Fruit fly (Drosophila melanogaster): ENCODE results near the gene CG11267.
A peak's percentile ranks its signal among the peaks of the same experiment; 100 is the strongest.

CG11267 gene

DNA sequence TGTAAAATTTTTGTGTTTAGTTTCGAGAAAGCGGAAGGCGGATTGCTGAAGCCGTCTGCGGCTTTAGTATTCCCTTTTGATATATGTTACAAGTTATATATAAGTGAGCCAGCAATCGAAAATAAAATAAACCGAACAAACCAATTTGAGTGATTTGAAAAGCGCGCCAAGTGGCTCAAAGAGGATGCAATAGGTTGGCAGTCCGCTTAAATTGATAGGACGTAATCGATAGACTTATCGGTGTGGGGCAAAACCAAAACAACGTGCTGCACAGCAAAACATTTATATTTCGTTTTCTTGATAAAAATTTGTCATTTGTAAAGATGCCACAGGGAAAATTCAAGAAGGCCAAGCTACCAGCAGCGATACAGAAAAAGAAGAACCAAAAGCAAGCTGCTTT, 30.9 kb downstream of the CG11267 start, which contains the start of gene CG11279:
Gene CG11279 (plus strand): TSS at position 220 of the 400 bp plus-strand sequence.
- TF ChIP-seq CG17801 (GFP tag; optimal IDR thresholded peaks at IDR 0.05; ENCODE audit: partially characterized antibody), result peak; percentile 16

DNA sequence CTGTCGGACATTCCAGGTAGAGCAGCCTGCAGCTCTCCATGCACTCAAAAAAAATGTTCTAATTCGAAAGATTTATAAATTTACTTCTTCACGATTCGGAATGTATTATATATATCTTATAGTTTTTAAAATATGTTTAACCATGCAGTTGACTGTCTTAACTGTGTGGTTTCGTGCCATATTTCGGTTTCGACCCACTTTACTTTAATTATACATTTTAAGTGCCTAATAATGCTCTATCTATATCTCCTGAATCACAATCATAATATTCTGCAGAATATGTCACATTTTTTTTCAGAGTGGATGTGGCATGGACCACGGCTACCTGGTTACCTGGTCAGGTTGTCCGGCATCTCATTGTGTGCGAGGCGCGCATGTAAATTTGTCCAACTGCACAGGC, 33.8 kb downstream of the CG11267 start:
- no peak for TF ChIP-seq CG17801 (GFP tag; optimal IDR thresholded peaks at IDR 0.05; ENCODE audit: partially characterized antibody)

DNA sequence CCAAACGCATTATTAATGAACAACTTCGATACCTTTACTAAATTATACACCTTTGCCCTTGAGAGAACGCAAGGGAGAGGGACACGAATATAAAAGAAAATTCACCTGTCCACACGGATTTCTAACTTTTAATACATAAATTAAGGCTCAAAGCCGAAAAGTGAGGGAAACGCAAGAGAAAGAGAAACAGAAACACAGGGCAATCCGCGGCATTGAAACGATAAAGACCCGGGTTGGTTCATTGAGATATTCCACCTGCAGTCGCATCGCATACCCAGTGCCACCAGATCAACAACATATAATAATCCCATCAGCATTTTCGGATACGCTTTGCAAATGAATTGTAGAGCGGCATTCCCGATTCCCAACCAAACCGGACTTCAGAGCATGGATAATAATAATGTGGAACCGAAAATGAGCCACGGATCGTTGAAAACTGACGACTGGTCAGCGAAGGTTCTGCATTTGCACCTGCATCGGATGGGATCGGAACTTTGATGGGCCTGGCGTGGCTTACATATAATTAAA, 34.9 kb downstream of the CG11267 start:
- no peak for TF ChIP-seq CG17801 (GFP tag; optimal IDR thresholded peaks at IDR 0.05; ENCODE audit: partially characterized antibody)

DNA sequence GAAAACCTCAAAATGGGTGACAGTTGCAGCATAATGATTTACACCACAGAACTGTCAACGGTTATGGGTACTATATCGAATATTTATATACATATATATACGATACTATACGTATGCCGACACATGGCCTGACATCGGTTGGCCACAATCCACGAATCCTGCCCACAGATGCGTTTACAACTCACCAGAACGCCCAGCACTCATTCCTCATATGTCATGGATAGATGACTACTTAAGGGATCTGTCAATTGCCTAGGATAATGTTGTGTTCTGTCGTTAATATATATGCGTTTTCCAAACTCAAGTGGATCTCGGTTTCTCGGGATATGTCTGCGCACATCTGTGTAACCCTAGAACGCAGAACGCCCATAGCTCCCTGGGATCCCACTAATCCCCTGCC, 42.6 kb downstream of the CG11267 start:
- TF ChIP-seq CG17801 (GFP tag; optimal IDR thresholded peaks at IDR 0.05; ENCODE audit: partially characterized antibody), result no peak

DNA sequence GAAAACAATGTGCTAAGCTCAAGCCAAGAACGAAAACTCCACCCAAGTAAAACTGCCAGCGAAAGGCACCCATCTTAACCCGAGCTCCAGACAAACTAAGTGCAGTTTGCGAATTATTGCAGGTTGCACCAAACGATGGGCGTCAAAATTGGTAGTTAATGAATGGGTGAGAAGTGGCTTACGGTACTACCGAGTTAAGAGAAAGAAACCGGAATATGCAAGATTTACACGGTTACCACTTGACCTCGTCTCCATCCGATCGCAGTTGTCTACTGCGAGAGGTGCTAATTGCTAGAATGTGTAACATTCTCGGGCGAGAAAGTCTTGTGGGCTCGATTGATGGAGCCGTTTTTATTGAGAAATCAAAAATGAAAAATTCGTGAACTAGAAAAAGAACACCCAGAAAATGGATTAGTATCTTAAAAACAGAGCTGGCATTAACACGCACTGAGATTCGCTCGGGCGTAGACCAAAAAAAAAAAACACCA, 45.5 kb downstream of the CG11267 start, which contains the start of the genes CG14115 and CG34428:
Gene CG14115 (minus strand): TSS at position 101 of the 488 bp plus-strand sequence.
Gene CG34428 (plus strand): TSS at position 438 of the 488 bp plus-strand sequence.
- TF ChIP-seq CG17801 (GFP tag; optimal IDR thresholded peaks at IDR 0.05; ENCODE audit: partially characterized antibody), result no peak

DNA sequence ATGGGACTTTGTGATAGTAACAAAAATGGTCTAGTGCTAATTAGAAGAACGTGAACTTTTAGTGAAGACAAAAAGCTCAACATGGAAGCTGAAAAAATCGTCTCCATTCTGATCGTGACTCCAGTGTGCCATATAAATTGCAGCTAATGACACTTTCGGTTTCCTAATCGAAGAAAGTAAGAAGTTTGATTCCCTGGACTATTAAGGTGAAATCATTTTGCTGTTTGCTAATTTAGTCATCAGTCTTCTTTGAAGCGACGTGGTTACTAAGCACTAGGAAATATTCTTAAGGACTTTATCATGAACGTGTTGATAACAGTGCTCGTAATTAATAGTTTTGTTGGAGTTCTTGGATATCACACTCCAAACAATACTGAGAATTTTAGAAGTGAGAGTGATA, 46.9 kb downstream of the CG11267 start, which contains the start of gene CG34429:
Gene CG34429 (plus strand): TSS at position 301 of the 400 bp plus-strand sequence.
- TF ChIP-seq CG17801 (GFP tag; optimal IDR thresholded peaks at IDR 0.05; ENCODE audit: partially characterized antibody), result no peak

DNA sequence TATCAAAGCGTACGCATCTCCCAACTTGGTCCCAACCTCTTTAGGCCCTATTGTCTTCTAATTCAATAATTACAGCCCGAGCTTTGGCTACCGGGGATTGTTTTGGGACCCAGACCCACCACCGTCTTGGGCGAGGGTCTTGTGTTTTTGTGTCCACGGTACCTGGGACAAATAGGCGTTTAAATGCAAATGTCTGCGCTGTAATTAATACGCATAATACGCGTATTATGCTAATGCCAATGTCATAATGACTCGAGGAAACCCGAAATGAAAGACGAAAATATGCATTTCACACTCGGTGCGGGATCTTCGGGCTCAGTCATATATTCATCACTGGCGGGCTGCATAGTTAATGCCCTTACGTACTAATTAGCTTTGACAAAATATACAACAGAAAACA, 48.5 kb downstream of the CG11267 start:
- TF ChIP-seq CG17801 (GFP tag; optimal IDR thresholded peaks at IDR 0.05; ENCODE audit: partially characterized antibody), result no peak

DNA sequence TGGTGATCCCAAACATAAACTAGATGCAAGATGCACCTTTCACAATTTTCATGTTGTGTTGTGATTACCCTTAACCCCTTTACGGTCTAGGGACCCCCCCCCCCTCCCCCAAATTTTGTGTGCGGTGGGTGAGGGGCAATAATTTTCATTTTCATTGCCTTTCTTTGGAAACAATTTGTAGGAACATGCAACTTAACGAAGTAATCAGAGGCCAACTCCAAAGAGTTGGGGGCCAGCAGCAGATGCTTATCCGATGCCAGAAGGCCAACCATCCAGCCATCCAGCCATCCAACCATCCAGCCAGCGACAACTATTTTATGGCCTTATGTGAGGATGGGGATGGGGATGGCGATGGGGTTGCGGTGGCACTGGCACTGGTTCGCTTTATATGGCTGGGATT, 49.1 kb downstream of the CG11267 start:
- TF ChIP-seq CG17801 (GFP tag; optimal IDR thresholded peaks at IDR 0.05; ENCODE audit: partially characterized antibody), result no peak

DNA sequence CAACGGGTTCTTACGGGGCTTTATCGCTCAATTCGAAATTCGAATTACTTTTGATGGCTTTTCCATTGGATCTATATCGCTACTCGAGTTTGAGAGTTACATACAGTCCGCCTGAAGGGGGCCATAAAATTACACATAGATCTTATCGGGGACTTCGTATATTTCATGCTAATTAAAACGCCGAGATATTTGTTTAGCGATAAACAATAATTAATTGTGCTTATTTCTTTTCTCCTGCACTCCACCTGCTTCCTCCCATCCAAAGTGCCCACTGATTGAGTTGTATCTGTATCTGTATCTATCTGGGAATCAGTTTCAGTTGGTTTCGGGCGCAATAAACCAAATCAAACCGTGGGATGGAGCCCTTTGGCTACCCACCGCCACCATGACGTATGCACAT, 49.8 kb downstream of the CG11267 start:
- TF ChIP-seq CG17801 (GFP tag; optimal IDR thresholded peaks at IDR 0.05; ENCODE audit: partially characterized antibody), result no peak

DNA sequence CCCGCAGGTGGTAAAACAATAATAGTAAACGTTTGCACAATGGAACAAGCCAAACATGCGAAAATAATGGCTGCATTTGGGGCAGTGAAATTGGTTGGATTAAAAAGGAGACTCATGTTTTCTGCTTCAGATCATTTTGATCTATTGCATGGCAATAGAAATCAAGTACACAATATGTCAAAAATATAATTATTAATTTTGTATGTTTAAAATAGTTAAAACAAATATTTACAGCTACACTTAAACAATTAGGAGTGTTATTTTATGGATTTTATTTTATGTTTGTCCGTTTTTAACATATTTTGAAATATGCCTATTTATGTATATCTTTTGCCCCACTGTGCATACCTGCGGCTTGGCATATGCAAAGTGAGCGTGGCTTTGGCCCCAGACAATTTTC, 50.4 kb downstream of the CG11267 start:
- no peak for TF ChIP-seq CG17801 (GFP tag; optimal IDR thresholded peaks at IDR 0.05; ENCODE audit: partially characterized antibody)

All from ovary, adult (tissue).